Worm (Caenorhabditis elegans): ENCODE measurements around the gene cnp-3.

- TF ChIP-seq him-1 (tag; optimal IDR thresholded peaks at IDR 0.05), result no peak
- no peak for TF ChIP-seq W03F9.2 (tag; optimal IDR thresholded peaks at IDR 0.05)
Measured at ce11 chrX:17092416-17092815, 45.5 kb downstream of the cnp-3 start, which contains the start of gene sod-3.
